Worm (Caenorhabditis elegans) whole organism, L1 larva: Measurements from ENCODE around the gene B0495.9.

Source experiments
- C16A3.4 ChIP-seq: fragments of 150-350 bp; optimal IDR thresholded peaks from 2 replicates; lab custom pipeline; 2014; ENCODE audit warnings: missing biosample characterization, missing genetic modification characterization
- C34B4.2 ChIP-seq: sonication (generic microtip); optimal IDR thresholded peaks from 2 replicates; lab custom pipeline; 2017; ENCODE audit warnings: mild to moderate bottlenecking, missing genetic modification characterization, missing compliant biosample characterization
- F16B12.6 ChIP-seq: fragments of 150-350 bp; optimal IDR thresholded peaks from 2 replicates; lab custom pipeline; 2014; ENCODE audit warnings: missing biosample characterization, missing genetic modification characterization
- ama-1 ChIP-seq: fragments of 150-350 bp; optimal IDR thresholded peaks from 2 replicates; lab custom pipeline; 2014
- blmp-1 ChIP-seq: fragments of 150-350 bp; optimal IDR thresholded peaks from 2 replicates; lab custom pipeline; 2014; ENCODE audit warnings: missing biosample characterization, missing genetic modification characterization
- ceh-63 ChIP-seq: fragments of 200-800 bp; sonication (Bioruptor generic); optimal IDR thresholded peaks from 2 replicates; lab custom pipeline; 2018; ENCODE audit warnings: mild to moderate bottlenecking, missing genetic modification characterization, missing compliant biosample characterization
- ceh-82 ChIP-seq, 3 experiments: fragments of 150-350 bp in 1 of 3; sonication (generic microtip) in 2 of 3; optimal IDR thresholded peaks; 2 replicates each; lab custom pipeline; 2014 to 2017; ENCODE audit warnings: missing biosample characterization in 3 of 3, missing genetic modification characterization in 3 of 3
- ces-1 ChIP-seq: fragments of 150-350 bp; optimal IDR thresholded peaks from 2 replicates; lab custom pipeline; 2014; ENCODE audit warnings: missing biosample characterization, missing genetic modification reagents, missing genetic modification characterization
- dpl-1 ChIP-seq, 3 experiments: fragments of 150-350 bp in 2 of 3; sonication (generic microtip) in 1 of 3; optimal IDR thresholded peaks; 2 replicates each; lab custom pipeline; 2014 to 2017; ENCODE audit warnings: missing biosample characterization in 3 of 3, missing genetic modification characterization in 3 of 3, missing genetic modification reagents in 3 of 3
- dsc-1 ChIP-seq: sonication (generic microtip); optimal IDR thresholded peaks from 2 replicates; lab custom pipeline; 2016; ENCODE audit warnings: mild to moderate bottlenecking, missing genetic modification characterization, missing compliant biosample characterization
- efl-1 ChIP-seq, 4 experiments: fragments of 150-350 bp; optimal IDR thresholded peaks in 3 of 4; peaks in 1 of 4; 1 replicate in 1 of 4; 2 replicates in 3 of 4; lab custom pipeline; 2014; ENCODE audit warnings: missing biosample characterization in 2 of 4, missing genetic modification characterization in 2 of 4, missing genetic modification reagents in 2 of 4
- efl-3 ChIP-seq: fragments of 200-800 bp; sonication (Bioruptor generic); optimal IDR thresholded peaks from 2 replicates; lab custom pipeline; 2018; ENCODE audit warnings: mild to moderate bottlenecking, missing genetic modification characterization, missing compliant biosample characterization
- egl-27 ChIP-seq, 2 experiments: fragments of 150-350 bp in 1 of 2; sonication (generic microtip); optimal IDR thresholded peaks; 3 replicates each; lab custom pipeline; 2017 to 2018; ENCODE audit warnings: missing biosample characterization in 2 of 2, missing genetic modification characterization in 2 of 2, missing genetic modification reagents in 2 of 2
- elt-2 ChIP-seq: sonication (generic microtip); optimal IDR thresholded peaks from 2 replicates; lab custom pipeline; 2016; ENCODE audit warnings: missing genetic modification characterization, mild to moderate bottlenecking, inconsistent platforms, missing compliant biosample characterization, missing genetic modification reagents
- elt-3 ChIP-seq, 6 experiments: fragments of 150-350 bp in 1 of 6; sonication (generic microtip); optimal IDR thresholded peaks; 2 replicates each; lab custom pipeline; 2017 to 2018; ENCODE audit warnings: missing biosample characterization in 6 of 6, missing genetic modification characterization in 6 of 6, inconsistent platforms in 1 of 6
- fos-1 ChIP-seq: fragments of 150-350 bp; optimal IDR thresholded peaks from 2 replicates; lab custom pipeline; 2014; ENCODE audit warnings: missing biosample characterization, missing genetic modification characterization
- grh-1 ChIP-seq: fragments of 200-800 bp; sonication (Bioruptor generic); IDR thresholded peaks from 2 replicates; pipeline ENCODE4 v1.3.6; 2022; ENCODE audit warnings: missing genetic modification reagents, missing genetic modification characterization, missing compliant biosample characterization
- hlh-4 ChIP-seq: sonication (generic microtip); optimal IDR thresholded peaks from 2 replicates; lab custom pipeline; 2016; ENCODE audit warnings: mild to moderate bottlenecking, missing genetic modification characterization, missing compliant biosample characterization
- hpl-2 ChIP-seq: fragments of 150-350 bp; optimal IDR thresholded peaks from 2 replicates; lab custom pipeline; 2014; ENCODE audit warnings: missing biosample characterization, missing genetic modification reagents, missing genetic modification characterization
- isw-1 ChIP-seq: fragments of 200-800 bp; sonication (Bioruptor generic); IDR thresholded peaks from 2 replicates; pipeline ENCODE4 v1.3.6; 2022; ENCODE audit warnings: missing genetic modification characterization, missing compliant biosample characterization
- jun-1 ChIP-seq: fragments of 150-350 bp; optimal IDR thresholded peaks from 2 replicates; lab custom pipeline; 2014; ENCODE audit warnings: missing biosample characterization, missing genetic modification reagents, missing genetic modification characterization
- lin-13 ChIP-seq: fragments of 150-350 bp; optimal IDR thresholded peaks from 2 replicates; lab custom pipeline; 2014; ENCODE audit warnings: missing biosample characterization, missing genetic modification reagents, missing genetic modification characterization
- lin-35 ChIP-seq, 2 experiments: fragments of 150-350 bp; optimal IDR thresholded peaks; 2 replicates each; lab custom pipeline; 2014; ENCODE audit warnings: missing biosample characterization in 2 of 2, missing genetic modification characterization in 2 of 2, missing genetic modification reagents in 2 of 2
- lin-39 ChIP-seq: fragments of 150-350 bp; optimal IDR thresholded peaks from 2 replicates; lab custom pipeline; 2014; ENCODE audit warnings: missing biosample characterization, missing genetic modification reagents, missing genetic modification characterization
- lir-3 ChIP-seq: sonication (generic microtip); optimal IDR thresholded peaks from 2 replicates; lab custom pipeline; 2016; ENCODE audit warnings: mild to moderate bottlenecking, missing genetic modification characterization, moderate library complexity, missing compliant biosample characterization; ENCODE audit not compliant: poor library complexity
- lsy-2 ChIP-seq, 2 experiments: fragments of 150-350 bp; optimal IDR thresholded peaks; 2 replicates each; lab custom pipeline; 2014; ENCODE audit warnings: missing biosample characterization in 2 of 2, missing genetic modification characterization in 2 of 2
- mdl-1 ChIP-seq, 2 experiments: fragments of 150-350 bp; optimal IDR thresholded peaks; 2 replicates each; lab custom pipeline; 2014 to 2017; ENCODE audit warnings: missing biosample characterization in 2 of 2, missing genetic modification characterization in 2 of 2, inconsistent platforms in 1 of 2
- mep-1 ChIP-seq: fragments of 150-350 bp; optimal IDR thresholded peaks from 2 replicates; lab custom pipeline; 2014; ENCODE audit warnings: missing biosample characterization, missing genetic modification characterization
- nhr-19 ChIP-seq: fragments of 200-800 bp; sonication (Bioruptor generic); conservative IDR thresholded peaks from 2 replicates; pipeline ENCODE4 v1.3.6; 2022; ENCODE audit warnings: missing genetic modification characterization, missing compliant biosample characterization
- nhr-28 ChIP-seq: fragments of 150-350 bp; optimal IDR thresholded peaks from 2 replicates; lab custom pipeline; 2014; ENCODE audit warnings: missing biosample characterization, missing genetic modification characterization
- nhr-47 ChIP-seq: sonication (generic microtip); optimal IDR thresholded peaks from 2 replicates; lab custom pipeline; 2016; ENCODE audit warnings: mild to moderate bottlenecking, missing genetic modification characterization, moderate library complexity, missing compliant biosample characterization
- pag-3 ChIP-seq: sonication (generic microtip); optimal IDR thresholded peaks from 2 replicates; lab custom pipeline; 2017; ENCODE audit warnings: missing genetic modification characterization, mild to moderate bottlenecking, missing compliant biosample characterization, antibody characterized with exemption, borderline replicate concordance; ENCODE audit not compliant: insufficient read depth
- skn-1 ChIP-seq: fragments of 150-350 bp; optimal IDR thresholded peaks from 2 replicates; lab custom pipeline; 2014; ENCODE audit warnings: missing biosample characterization, missing genetic modification characterization
- snu-23 ChIP-seq: sonication (generic microtip); optimal IDR thresholded peaks from 2 replicates; lab custom pipeline; 2016; ENCODE audit warnings: missing genetic modification characterization, missing compliant biosample characterization
- tbx-2 ChIP-seq: sonication (generic microtip); optimal IDR thresholded peaks from 2 replicates; lab custom pipeline; 2016; ENCODE audit warnings: missing genetic modification characterization, missing compliant biosample characterization
- tlp-1 ChIP-seq: fragments of 150-350 bp; optimal IDR thresholded peaks from 2 replicates; lab custom pipeline; 2014; ENCODE audit warnings: missing biosample characterization, missing genetic modification characterization
- unc-130 ChIP-seq: fragments of 150-350 bp; optimal IDR thresholded peaks from 2 replicates; lab custom pipeline; 2017; ENCODE audit warnings: missing biosample characterization, missing genetic modification characterization, inconsistent platforms
- vab-15 ChIP-seq: sonication (generic microtip); optimal IDR thresholded peaks from 2 replicates; lab custom pipeline; 2017; ENCODE audit warnings: missing genotype, mild to moderate bottlenecking, missing genetic modification characterization, missing compliant biosample characterization
- zag-1 ChIP-seq: fragments of 150-350 bp; optimal IDR thresholded peaks from 2 replicates; lab custom pipeline; 2014; ENCODE audit warnings: missing biosample characterization, missing genetic modification characterization
- ztf-4 ChIP-seq: fragments of 150-350 bp; optimal IDR thresholded peaks from 2 replicates; lab custom pipeline; 2014; ENCODE audit warnings: missing biosample characterization, missing genetic modification characterization

The B0495.9 gene

ce11 chrII:7707383-7707782 is 1.1 kb downstream of the B0495.9 start, which contains the start of gene luc-7L:
luc-7L (minus strand) TSS chrII:7707483.
- TF ChIP-seq fos-1 (no peak), ama-1 (no peak), grh-1 (GFP tag; lab: Robert Waterston, UW) (no peak), blmp-1 (no peak), nhr-19 (GFP tag; lab: Robert Waterston, UW) (no peak), vab-15 (tag; lab: Kevin White, UChicago) (no peak), lir-3 (tag; lab: Kevin White, UChicago) (no peak), ces-1 (GFP tag; lab: Kevin White, UChicago) (no peak), snu-23 (GFP tag; lab: Kevin White, UChicago) (no peak), C34B4.2 (no peak), pag-3 (tag; lab: Kevin White, UChicago) (no peak), tlp-1 (tag; lab: Kevin White, UChicago) (no peak), ceh-63 (GFP tag; lab: Kevin White, UChicago) (no peak), jun-1 (no peak), egl-27 (tag; optimal IDR thresholded peaks at IDR 0.05; lab: Kevin White, UChicago) (no peak)

- TF ChIP-seq hlh-4 (tag; lab: Kevin White, UChicago) = no peak
- peak; percentile 17 for TF ChIP-seq elt-2 (tag; lab: Kevin White, UChicago)
- TF ChIP-seq efl-1 (optimal IDR thresholded peaks at IDR 0.05; lab: Kevin White, UChicago) = no peak
- TF ChIP-seq efl-1 (GFP tag; optimal IDR thresholded peaks at IDR 0.05 in 1 of 2; lab: Kevin White, UChicago) = peak in 1 of 2 experiments; percentile 56
- TF ChIP-seq nhr-28 (tag; lab: Kevin White, UChicago) = no peak
- TF ChIP-seq zag-1 (tag; lab: Kevin White, UChicago) = no peak
These were observed 3.4 kb downstream of the B0495.9 start, which contains the start of gene B0495.7 for ce11 chrII:7705152-7705551. B0495.7 (minus strand) TSS chrII:7705233.

- no peak for TF ChIP-seq nhr-47 (tag; lab: Kevin White, UChicago)
- TF ChIP-seq, all 84 proteins: peak for 0
These were observed 4.1 kb downstream of the B0495.9 start for ce11 chrII:7704387-7704786.

- TF ChIP-seq nhr-47 (tag; lab: Kevin White, UChicago) = no peak
- TF ChIP-seq dsc-1 (tag; lab: Kevin White, UChicago) = no peak
- TF ChIP-seq isw-1 (GFP tag; lab: Robert Waterston, UW) = no peak
- no peak for TF ChIP-seq efl-3
- no peak for TF ChIP-seq ces-1 (GFP tag; lab: Kevin White, UChicago)
- peak in 1 of 3 experiments; percentile 1 for TF ChIP-seq ceh-82 (tag; optimal IDR thresholded peaks at IDR 0.05; lab: Kevin White, UChicago)
- peak; percentile 53 for TF ChIP-seq mep-1 (tag; lab: Kevin White, UChicago)
- no peak for TF ChIP-seq mdl-1 (tag; optimal IDR thresholded peaks at IDR 0.05; lab: Kevin White, UChicago)
- TF ChIP-seq tbx-2 (tag; lab: Kevin White, UChicago) = no peak
- peak; percentile 14 for TF ChIP-seq snu-23 (GFP tag; lab: Kevin White, UChicago)
- TF ChIP-seq F16B12.6 (tag; lab: Kevin White, UChicago) = peak; percentile 78
- TF ChIP-seq blmp-1 = peak; percentile 34
- peak; percentile 18 to 51 (median 30) for TF ChIP-seq dpl-1 (GFP tag; optimal IDR thresholded peaks at IDR 0.05; lab: Kevin White, UChicago)
- peak; percentile 88 to 98 for TF ChIP-seq lsy-2 (tag; optimal IDR thresholded peaks at IDR 0.05; lab: Kevin White, UChicago)
- TF ChIP-seq skn-1 = peak; percentile 40
- peak; percentile 33 to 50 for TF ChIP-seq lin-35 (GFP tag; optimal IDR thresholded peaks at IDR 0.05; lab: Kevin White, UChicago)
- no peak for TF ChIP-seq lin-39 (tag; lab: Kevin White, UChicago)
- TF ChIP-seq C16A3.4 = peak; percentile 45
- TF ChIP-seq ztf-4 = no peak
- TF ChIP-seq lin-13 (GFP tag; lab: Kevin White, UChicago) = no peak
- TF ChIP-seq efl-1 (optimal IDR thresholded peaks at IDR 0.05; lab: Kevin White, UChicago) = peak; percentile 5 to 37
- peak in 1 of 2 experiments; percentile 38 for TF ChIP-seq efl-1 (GFP tag; optimal IDR thresholded peaks at IDR 0.05 in 1 of 2; lab: Kevin White, UChicago)
- no peak for TF ChIP-seq hpl-2 (GFP tag; lab: Kevin White, UChicago)
- peak in 1 of 6 experiments; percentile 15 for TF ChIP-seq elt-3 (tag; optimal IDR thresholded peaks at IDR 0.05; lab: Kevin White, UChicago)
- peak; percentile 66 for TF ChIP-seq unc-130
These were observed 9.5 kb downstream of the B0495.9 start, which contains the start of the genes moa-2 and cdk-11.1 for ce11 chrII:7699009-7699408. moa-2 (minus strand) TSS chrII:7699033. cdk-11.1 (plus strand) TSS chrII:7699235.
